Fruit fly (Drosophila melanogaster) whole organism, embryonic: ENCODE data around the gene CG12182.

Experiments
- CG10321 ChIP-seq: fragments of 200-800 bp; sonication (Bioruptor generic); IDR thresholded peaks from 2 replicates; pipeline ENCODE4 v1.3.6; 2022; ENCODE audit warnings: missing biosample characterization, missing genetic modification characterization
- CG10654 ChIP-seq: fragments of 200-800 bp; sonication (Bioruptor generic); optimal IDR thresholded peaks from 2 replicates; lab custom pipeline; 2016; ENCODE audit warnings: missing biosample characterization, missing genetic modification characterization
- CG17186 ChIP-seq: fragments of 200-800 bp; sonication (Bioruptor generic); optimal IDR thresholded peaks from 3 replicates; lab custom pipeline; 2017; ENCODE audit warnings: missing biosample characterization, missing genetic modification reagents, missing genetic modification characterization
- CG17328 ChIP-seq: fragments of 200-800 bp; sonication (Bioruptor generic); IDR thresholded peaks from 2 replicates; pipeline ENCODE4 v1.3.6; 2022; ENCODE audit warnings: missing biosample characterization, missing genetic modification characterization
- CG1792 ChIP-seq: fragments of 200-800 bp; sonication (Bioruptor generic); optimal IDR thresholded peaks from 2 replicates; lab custom pipeline; 2016; ENCODE audit warnings: missing biosample characterization, missing genetic modification characterization
- CG18011 ChIP-seq: fragments of 200-800 bp; sonication (Bioruptor generic); optimal IDR thresholded peaks from 2 replicates; lab custom pipeline; 2017; ENCODE audit warnings: missing biosample characterization, missing genetic modification characterization, mild to moderate bottlenecking, moderate library complexity, missing genotype
- CG18599 ChIP-seq: fragments of 200-800 bp; sonication (Bioruptor generic); optimal IDR thresholded peaks from 3 replicates; lab custom pipeline; 2017; ENCODE audit warnings: missing biosample characterization, missing genetic modification characterization, mild to moderate bottlenecking, moderate library complexity, missing genetic modification reagents
- CG2889 ChIP-seq: fragments of 200-800 bp; sonication (Bioruptor generic); IDR thresholded peaks from 3 replicates; pipeline ENCODE4 v1.3.6; 2022; ENCODE audit warnings: missing biosample characterization, missing genetic modification characterization
- CG30431 ChIP-seq: fragments of 200-800 bp; sonication (Bioruptor generic); optimal IDR thresholded peaks from 2 replicates; lab custom pipeline; 2017; ENCODE audit warnings: missing biosample characterization, missing genetic modification characterization
- CG31365 ChIP-seq: fragments of 200-800 bp; sonication (Bioruptor generic); optimal IDR thresholded peaks from 2 replicates; lab custom pipeline; 2018; ENCODE audit warnings: missing biosample characterization, mild to moderate bottlenecking, missing genetic modification characterization
- CG42726 ChIP-seq: fragments of 200-800 bp; sonication (Bioruptor generic); IDR thresholded peaks from 2 replicates; pipeline ENCODE4 v1.3.6; 2022; ENCODE audit warnings: missing biosample characterization, missing genetic modification characterization; ENCODE audit not compliant: partially characterized antibody
- CG5180 ChIP-seq: fragments of 200-800 bp; sonication (Bioruptor generic); optimal IDR thresholded peaks from 3 replicates; lab custom pipeline; 2017; ENCODE audit warnings: missing biosample characterization, missing genetic modification characterization, mild to moderate bottlenecking, moderate library complexity, missing genetic modification reagents
- CG6791 ChIP-seq: fragments of 200-800 bp; sonication (Bioruptor generic); IDR thresholded peaks from 3 replicates; pipeline ENCODE4 v1.3.6; 2022; ENCODE audit warnings: missing biosample characterization, missing genetic modification characterization; ENCODE audit not compliant: partially characterized antibody
- CG7987 ChIP-seq: fragments of 200-800 bp; sonication (Bioruptor generic); optimal IDR thresholded peaks from 2 replicates; lab custom pipeline; 2018; ENCODE audit warnings: missing biosample characterization, mild to moderate bottlenecking, missing genetic modification characterization, moderate library complexity
- CG8359 ChIP-seq: fragments of 200-800 bp; sonication (Bioruptor generic); optimal IDR thresholded peaks from 2 replicates; lab custom pipeline; 2017; ENCODE audit warnings: missing biosample characterization, mild to moderate bottlenecking, missing genetic modification characterization, borderline replicate concordance
- CG8944 ChIP-seq: fragments of 200-800 bp; sonication (Bioruptor generic); optimal IDR thresholded peaks from 3 replicates; lab custom pipeline; 2016; ENCODE audit warnings: missing biosample characterization, missing genetic modification characterization
- Chrac-16 ChIP-seq: fragments of 200-800 bp; sonication (Bioruptor generic); optimal IDR thresholded peaks from 3 replicates; lab custom pipeline; 2016; ENCODE audit warnings: missing biosample characterization, missing genetic modification characterization
- Dek ChIP-seq: fragments of 200-800 bp; sonication (Bioruptor generic); optimal IDR thresholded peaks from 3 replicates; lab custom pipeline; 2019; ENCODE audit warnings: missing biosample characterization, mild to moderate bottlenecking, missing genetic modification characterization, moderate library complexity
- Drgx ChIP-seq: fragments of 200-800 bp; sonication (Bioruptor generic); IDR thresholded peaks from 2 replicates; pipeline ENCODE4 v1.3.6; 2022; ENCODE audit warnings: missing biosample characterization, missing genetic modification characterization
- Ets97D ChIP-seq: fragments of 200-800 bp; sonication (Bioruptor generic); optimal IDR thresholded peaks from 3 replicates; lab custom pipeline; 2016; ENCODE audit warnings: missing biosample characterization, missing genetic modification characterization
- Fer3 ChIP-seq: fragments of 200-800 bp; sonication (Bioruptor generic); optimal IDR thresholded peaks from 2 replicates; lab custom pipeline; 2018; ENCODE audit warnings: missing biosample characterization, mild to moderate bottlenecking, missing genetic modification characterization, moderate library complexity
- Gsc ChIP-seq: fragments of 200-800 bp; sonication (Bioruptor generic); IDR thresholded peaks from 2 replicates; pipeline ENCODE4 v1.3.6; 2022; ENCODE audit warnings: missing biosample characterization, missing genetic modification characterization
- Med ChIP-seq: fragments of 200-800 bp; sonication (Bioruptor generic); peaks from one replicate; lab custom pipeline; 2016; ENCODE audit warnings: missing biosample characterization, missing genetic modification characterization, mild to moderate bottlenecking, inconsistent platforms, moderate library complexity
- NC2β ChIP-seq: fragments of 200-800 bp; sonication (Bioruptor generic); optimal IDR thresholded peaks from 2 replicates; lab custom pipeline; 2016; ENCODE audit warnings: missing biosample characterization, missing genetic modification characterization
- Ssrp ChIP-seq: fragments of 200-800 bp; sonication (Bioruptor generic); optimal IDR thresholded peaks from 2 replicates; lab custom pipeline; 2018; ENCODE audit warnings: missing biosample characterization, mild to moderate bottlenecking, missing genetic modification characterization, moderate library complexity
- bcd ChIP-seq: fragments of 200-800 bp; sonication (Bioruptor generic); optimal IDR thresholded peaks from 2 replicates; lab custom pipeline; 2017; ENCODE audit warnings: missing biosample characterization, mild to moderate bottlenecking, missing genetic modification characterization
- chinmo ChIP-seq: fragments of 200-800 bp; sonication (Bioruptor generic); IDR thresholded peaks from 4 replicates; pipeline ENCODE4 v1.3.6; 2022; ENCODE audit warnings: missing biosample characterization, missing genetic modification characterization; ENCODE audit not compliant: partially characterized antibody
- crol ChIP-seq: fragments of 200-800 bp; sonication (Bioruptor generic); IDR thresholded peaks from 2 replicates; pipeline ENCODE4 v1.3.6; 2022; ENCODE audit warnings: missing biosample characterization, missing genetic modification characterization
- dan ChIP-seq: fragments of 200-800 bp; sonication (Bioruptor generic); IDR thresholded peaks from 2 replicates; pipeline ENCODE4 v1.3.6; 2022; ENCODE audit warnings: missing biosample characterization, missing genetic modification characterization
- emc ChIP-seq: fragments of 200-800 bp; sonication (Bioruptor generic); optimal IDR thresholded peaks from 2 replicates; lab custom pipeline; 2016; ENCODE audit warnings: missing biosample characterization, missing genetic modification characterization
- eve ChIP-seq, 2 experiments: fragments of >200 bp; optimal IDR thresholded peaks; 2 replicates each; lab custom pipeline; 2017; ENCODE audit warnings: missing biosample characterization in 2 of 2, missing genetic modification characterization in 2 of 2
- eyg ChIP-seq: fragments of 200-800 bp; sonication (Bioruptor generic); optimal IDR thresholded peaks from 3 replicates; lab custom pipeline; 2016; ENCODE audit warnings: missing biosample characterization, missing genetic modification characterization
- fd64A ChIP-seq: fragments of 200-800 bp; sonication (Bioruptor generic); optimal IDR thresholded peaks from 3 replicates; lab custom pipeline; 2018; ENCODE audit warnings: missing biosample characterization, mild to moderate bottlenecking, missing genetic modification characterization
- gcm ChIP-seq: fragments of 200-800 bp; sonication (Bioruptor generic); optimal IDR thresholded peaks from 2 replicates; lab custom pipeline; 2019; ENCODE audit warnings: missing biosample characterization, mild to moderate bottlenecking, missing genetic modification characterization, moderate library complexity
- gem ChIP-seq: fragments of 200-800 bp; sonication (Bioruptor generic); optimal IDR thresholded peaks from 2 replicates; lab custom pipeline; 2019; ENCODE audit warnings: missing biosample characterization, mild to moderate bottlenecking, missing genetic modification characterization, moderate library complexity
- gt ChIP-seq: fragments of 200-800 bp; sonication (Bioruptor generic); IDR thresholded peaks from 2 replicates; pipeline ENCODE4 v1.3.6; 2022; ENCODE audit warnings: missing biosample characterization, missing genetic modification characterization
- hkb ChIP-seq, 2 experiments: fragments of 200-800 bp in 1 of 2; fragments of >200 bp in 1 of 2; sonication (Bioruptor generic) in 1 of 2; IDR thresholded peaks in 1 of 2; optimal IDR thresholded peaks in 1 of 2; 2 replicates each; pipeline versions ENCODE4 v1.3.6 to Lab custom; 2017 to 2022; ENCODE audit warnings: missing biosample characterization in 1 of 2, missing genetic modification characterization in 1 of 2
- kah ChIP-seq: fragments of 200-800 bp; sonication (Bioruptor generic); optimal IDR thresholded peaks from 2 replicates; lab custom pipeline; 2018; ENCODE audit warnings: missing biosample characterization, mild to moderate bottlenecking, missing genetic modification characterization
- p53 ChIP-seq: fragments of 200-800 bp; sonication (Bioruptor generic); optimal IDR thresholded peaks from 2 replicates; lab custom pipeline; 2016; ENCODE audit warnings: missing biosample characterization, missing genetic modification characterization
- ro ChIP-seq: fragments of 200-800 bp; sonication (Bioruptor generic); IDR thresholded peaks from 2 replicates; pipeline ENCODE4 v1.3.6; 2022; ENCODE audit warnings: missing biosample characterization, missing genetic modification characterization
- scrt ChIP-seq: fragments of 200-800 bp; sonication (Bioruptor generic); optimal IDR thresholded peaks from 2 replicates; lab custom pipeline; 2018; ENCODE audit warnings: missing biosample characterization, mild to moderate bottlenecking, missing genetic modification characterization, moderate library complexity
- shn ChIP-seq: fragments of 200-800 bp; sonication (Bioruptor generic); optimal IDR thresholded peaks from 3 replicates; lab custom pipeline; 2016; ENCODE audit warnings: missing biosample characterization, missing genetic modification characterization
- slbo ChIP-seq: fragments of 200-800 bp; sonication (Bioruptor generic); IDR thresholded peaks from 2 replicates; pipeline ENCODE4 v1.3.6; 2022; ENCODE audit warnings: missing biosample characterization, missing genetic modification characterization
- stc ChIP-seq: fragments of 200-800 bp; sonication (Bioruptor generic); IDR thresholded peaks from 2 replicates; pipeline ENCODE4 v1.3.6; 2022; ENCODE audit warnings: missing biosample characterization, missing genetic modification characterization
- ttk ChIP-seq: fragments of 200-800 bp; sonication (Bioruptor generic); IDR thresholded peaks from 2 replicates; pipeline ENCODE4 v2.1.2; 2022; ENCODE audit warnings: missing biosample characterization, missing genetic modification characterization
- tup ChIP-seq: fragments of 200-800 bp; sonication (Bioruptor generic); optimal IDR thresholded peaks from 2 replicates; lab custom pipeline; 2016; ENCODE audit warnings: missing biosample characterization, mild to moderate bottlenecking, missing genetic modification characterization, moderate library complexity
- tx ChIP-seq: fragments of 200-800 bp; sonication (Bioruptor generic); optimal IDR thresholded peaks from 2 replicates; lab custom pipeline; 2016; ENCODE audit warnings: missing biosample characterization, missing genetic modification characterization

Gene CG12182

DNA sequence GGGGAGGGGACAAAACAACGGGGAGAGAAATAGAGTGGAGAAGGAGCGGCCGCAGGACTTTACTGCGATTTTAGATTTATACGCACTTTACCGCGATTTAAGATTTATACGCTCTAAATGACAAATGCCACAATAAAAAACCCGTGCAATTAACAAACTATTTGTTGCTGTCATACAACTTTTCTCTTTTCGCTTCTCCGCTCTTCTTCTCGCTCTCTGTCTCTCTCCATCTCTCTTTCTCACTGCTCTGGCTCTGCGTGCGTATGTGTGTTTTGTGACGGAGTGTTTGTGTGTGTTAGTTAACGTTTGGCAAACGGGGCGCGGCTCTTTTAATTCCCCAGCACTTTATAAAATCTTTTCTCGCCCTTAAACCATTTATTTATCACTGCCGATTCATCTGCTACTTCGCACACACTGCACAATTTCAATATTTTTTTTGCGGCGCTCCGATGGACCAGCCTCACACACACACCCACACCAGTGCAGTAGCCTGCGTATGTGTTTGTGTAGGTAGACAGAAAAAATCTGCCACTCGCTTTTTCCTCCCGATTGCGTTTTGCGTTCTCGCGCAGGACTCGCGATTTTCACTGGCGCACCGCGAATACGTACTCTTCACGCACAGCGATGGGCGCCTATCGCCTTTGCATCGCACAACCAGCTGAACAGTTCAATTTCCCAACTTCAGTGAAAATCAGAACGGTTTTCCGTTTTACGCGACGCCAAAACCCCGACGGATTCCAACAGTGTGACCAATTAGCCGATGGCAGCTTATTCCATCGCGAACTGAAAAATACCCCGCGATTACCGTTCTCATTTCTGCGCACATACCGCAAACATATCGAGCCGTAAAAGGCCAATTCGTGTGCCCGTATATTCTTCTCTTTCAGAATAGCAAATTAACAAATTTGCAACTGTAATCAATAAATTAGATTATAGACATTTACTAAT is 13.3 kb downstream of the CG12182 start, which contains the start of gene msn (continued):
- TF ChIP-seq bcd (no peak), ttk (GFP tag; lab: Robert Waterston, UW) (no peak), kah (GFP tag; lab: Kevin White, UChicago) (peak; percentile 55), CG42726 (GFP tag; lab: Robert Waterston, UW) (peak; percentile 83), crol (peak; percentile 11; the same call in 1 of the 2 replicates), chinmo (0 out of 4 replicates have a peak, but pooled peaks have one; percentile 52), CG7987 (GFP tag; lab: Kevin White, UChicago) (peak; percentile 36), fd64A (GFP tag; lab: Kevin White, UChicago) (no peak), CG5180 (GFP tag; lab: Kevin White, UChicago) (no peak), CG8944 (GFP tag; lab: Kevin White, UChicago) (no peak), ro (GFP tag; lab: Robert Waterston, UW) (no peak), CG10321 (GFP tag; lab: Robert Waterston, UW) (no peak), gem (tag; lab: Kevin White, UChicago) (no peak), Dek (tag; lab: Kevin White, UChicago) (no peak), NC2β (peak; percentile 62), CG30431 (GFP tag; lab: Kevin White, UChicago) (no peak), CG10654 (peak; percentile 7), scrt (GFP tag; lab: Kevin White, UChicago) (peak; percentile 25), Fer3 (tag; lab: Kevin White, UChicago) (peak; percentile 14), shn (GFP tag; lab: Kevin White, UChicago) (no peak), Ssrp (tag; lab: Kevin White, UChicago) (peak; percentile 8), Drgx (GFP tag; lab: Robert Waterston, UW) (peak; percentile 39; the same call in 1 of the 2 replicates), dan (GFP tag; lab: Robert Waterston, UW) (no peak), stc (peak; percentile 36; the same call in 1 of the 2 replicates), emc (no peak), CG17186 (GFP tag; lab: Kevin White, UChicago) (peak; percentile 40), CG2889 (no peak), CG17328 (GFP tag; lab: Robert Waterston, UW) (peak; percentile 58), tup (no peak), CG8359 (GFP tag; lab: Kevin White, UChicago) (no peak), Gsc (GFP tag; lab: Robert Waterston, UW) (no peak), CG1792 (GFP tag; lab: Kevin White, UChicago) (peak; percentile 29), gt (GFP tag; lab: Robert Waterston, UW) (no peak), CG31365 (tag; lab: Kevin White, UChicago) (no peak), gcm (GFP tag; lab: Kevin White, UChicago) (peak; percentile 4), hkb (optimal IDR thresholded peaks at IDR 0.05; lab: Kevin White, UChicago) (no peak), hkb (GFP tag; IDR thresholded peaks at IDR 0.05; lab: Robert Waterston, UW) (peak; percentile 7; the same call in 1 of the 2 replicates), eve (GFP tag; optimal IDR thresholded peaks at IDR 0.05; lab: Kevin White, UChicago) (no peak), CG18011 (GFP tag; lab: Kevin White, UChicago) (peak; percentile 6), slbo (peak; percentile 11; the same call in 1 of the 2 replicates), eyg (GFP tag; lab: Kevin White, UChicago) (no peak), Med (GFP tag; lab: Kevin White, UChicago) (peak; percentile 88), p53 (GFP tag; lab: Kevin White, UChicago) (no peak), Chrac-16 (GFP tag; lab: Kevin White, UChicago) (no peak), tx (GFP tag; lab: Kevin White, UChicago) (no peak), Ets97D (GFP tag; lab: Kevin White, UChicago) (peak; percentile 89), CG6791 (peak; percentile 64; the same call in 2 of the 3 replicates), CG18599 (GFP tag; lab: Kevin White, UChicago) (peak; percentile 36)
